Fruit fly (Drosophila melanogaster): ENCODE measurements around the gene Spn27A.

DNA sequence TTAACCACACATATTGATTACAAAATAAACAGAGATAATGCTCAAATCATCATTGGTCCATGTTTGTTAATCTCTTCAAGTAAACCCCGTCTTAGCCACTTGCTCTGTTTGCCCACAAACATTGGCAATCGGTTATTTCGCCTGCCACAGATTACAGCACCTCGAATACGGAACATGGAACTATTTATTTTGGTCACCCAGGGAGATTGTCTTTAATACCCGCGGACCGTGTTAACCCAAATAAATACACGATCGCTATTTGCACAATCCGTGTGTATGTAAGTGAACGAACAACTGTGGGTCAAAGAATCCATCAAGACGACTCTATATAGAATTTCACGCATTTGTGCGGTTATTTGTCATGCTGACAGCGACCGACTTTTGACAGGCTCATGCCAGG, 27.6 kb upstream of the Spn27A start:
- TF ChIP-seq h (optimal IDR thresholded peaks at IDR 0.05) (no peak), Myc (optimal IDR thresholded peaks at IDR 0.05) (no peak), insv (optimal IDR thresholded peaks at IDR 0.05) (no peak), psq (optimal IDR thresholded peaks at IDR 0.05) (no peak)
